Worm (Caenorhabditis elegans) whole organism, L3 larva: ENCODE measurements around the gene Y16B4A.2.

Experiments
- ZK546.5 ChIP-seq: sonication (generic microtip); optimal IDR thresholded peaks from 2 replicates; lab custom pipeline; 2017; ENCODE audit warnings: missing biosample characterization, missing genetic modification characterization
- aly-2 ChIP-seq: fragments of 150-350 bp; optimal IDR thresholded peaks from 2 replicates; lab custom pipeline; 2014; ENCODE audit warnings: missing biosample characterization, missing genetic modification characterization
- ceh-28 ChIP-seq: fragments of 150-350 bp; optimal IDR thresholded peaks from 2 replicates; lab custom pipeline; 2014; ENCODE audit warnings: missing biosample characterization, missing genetic modification reagents, missing genetic modification characterization
- ceh-9 ChIP-seq: sonication (generic microtip); optimal IDR thresholded peaks from 2 replicates; lab custom pipeline; 2018; ENCODE audit warnings: missing biosample characterization, missing genetic modification characterization
- egl-5 ChIP-seq: fragments of 150-350 bp; optimal IDR thresholded peaks from 2 replicates; lab custom pipeline; 2017; ENCODE audit warnings: missing biosample characterization, missing genetic modification reagents, missing genetic modification characterization, inconsistent platforms
- elt-1 ChIP-seq: fragments of 150-350 bp; optimal IDR thresholded peaks from 2 replicates; lab custom pipeline; 2014; ENCODE audit warnings: missing biosample characterization, missing genetic modification characterization
- elt-2 ChIP-seq: sonication (generic microtip); optimal IDR thresholded peaks from 2 replicates; lab custom pipeline; 2016; ENCODE audit warnings: missing genetic modification reagents, mild to moderate bottlenecking, missing genetic modification characterization, missing compliant biosample characterization
- elt-3 ChIP-seq, 3 experiments: fragments of 150-350 bp in 1 of 3; sonication (generic microtip) in 2 of 3; optimal IDR thresholded peaks; 2 replicates in 2 of 3; 4 replicates in 1 of 3; lab custom pipeline; 2014 to 2017; ENCODE audit warnings: missing biosample characterization in 3 of 3, missing genetic modification characterization in 3 of 3
- eor-1 ChIP-seq, 2 experiments: fragments of 150-350 bp; optimal IDR thresholded peaks; 2 replicates each; lab custom pipeline; 2014 to 2018; ENCODE audit warnings: missing biosample characterization in 2 of 2, missing genetic modification characterization in 2 of 2
- fkh-10 ChIP-seq: sonication (generic microtip); optimal IDR thresholded peaks from 2 replicates; lab custom pipeline; 2017; ENCODE audit warnings: missing biosample characterization, missing genetic modification reagents, missing genetic modification characterization
- fos-1 ChIP-seq: fragments of 150-350 bp; optimal IDR thresholded peaks from 2 replicates; lab custom pipeline; 2014; ENCODE audit warnings: missing biosample characterization, missing genetic modification characterization
- hmg-11 ChIP-seq: sonication (generic microtip); optimal IDR thresholded peaks from 2 replicates; lab custom pipeline; 2016; ENCODE audit warnings: missing genetic modification characterization, missing compliant biosample characterization
- jun-1 ChIP-seq: fragments of 150-350 bp; optimal IDR thresholded peaks from 2 replicates; lab custom pipeline; 2014; ENCODE audit warnings: missing biosample characterization, missing genetic modification reagents, missing genetic modification characterization
- mdl-1 ChIP-seq: fragments of 150-350 bp; optimal IDR thresholded peaks from 2 replicates; lab custom pipeline; 2014; ENCODE audit warnings: missing biosample characterization, missing genetic modification characterization
- mml-1 ChIP-seq: fragments of 150-350 bp; sonication (generic microtip); optimal IDR thresholded peaks from 3 replicates; lab custom pipeline; 2014; ENCODE audit warnings: missing biosample characterization, missing genetic modification characterization
- nfya-1 ChIP-seq: sonication (generic microtip); optimal IDR thresholded peaks from 2 replicates; lab custom pipeline; 2017; ENCODE audit warnings: missing genetic modification characterization, mild to moderate bottlenecking, missing compliant biosample characterization, antibody characterized with exemption, moderate library complexity; ENCODE audit not compliant: insufficient read depth
- nhr-11 ChIP-seq: fragments of 150-350 bp; optimal IDR thresholded peaks from 2 replicates; lab custom pipeline; 2014; ENCODE audit warnings: missing biosample characterization, missing genetic modification characterization
- nhr-12 ChIP-seq: fragments of 150-350 bp; optimal IDR thresholded peaks from 2 replicates; lab custom pipeline; 2014; ENCODE audit warnings: missing biosample characterization, missing genetic modification characterization
- nhr-23 ChIP-seq: fragments of 150-350 bp; optimal IDR thresholded peaks from 2 replicates; lab custom pipeline; 2014; ENCODE audit warnings: missing biosample characterization, missing genetic modification reagents, missing genetic modification characterization
- nhr-25 ChIP-seq: sonication (generic microtip); optimal IDR thresholded peaks from 2 replicates; lab custom pipeline; 2017; ENCODE audit warnings: missing biosample characterization, missing genetic modification characterization
- nhr-28 ChIP-seq: fragments of 150-350 bp; optimal IDR thresholded peaks from 2 replicates; lab custom pipeline; 2014; ENCODE audit warnings: missing biosample characterization, missing genetic modification characterization
- nhr-43 ChIP-seq: sonication (generic microtip); optimal IDR thresholded peaks from 2 replicates; lab custom pipeline; 2016; ENCODE audit warnings: mild to moderate bottlenecking, missing genetic modification characterization, missing compliant biosample characterization; ENCODE audit not compliant: poor library complexity, severe bottlenecking
- nhr-67 ChIP-seq: fragments of 150-350 bp; optimal IDR thresholded peaks from 2 replicates; lab custom pipeline; 2014; ENCODE audit warnings: missing biosample characterization, missing genetic modification characterization
- nhr-76 ChIP-seq: fragments of 150-350 bp; sonication (generic microtip); optimal IDR thresholded peaks from 5 replicates; lab custom pipeline; 2014; ENCODE audit warnings: missing biosample characterization, missing genetic modification characterization
- nhr-77 ChIP-seq: fragments of 150-350 bp; optimal IDR thresholded peaks from 2 replicates; lab custom pipeline; 2014; ENCODE audit warnings: missing biosample characterization, missing genetic modification characterization
- pha-4 ChIP-seq: fragments of 150-350 bp; optimal IDR thresholded peaks from 2 replicates; lab custom pipeline; 2014; ENCODE audit warnings: missing biosample characterization, missing genetic modification reagents, missing genetic modification characterization
- pqm-1 ChIP-seq: fragments of 150-350 bp; optimal IDR thresholded peaks from 2 replicates; lab custom pipeline; 2017; ENCODE audit warnings: missing biosample characterization, missing genetic modification characterization, inconsistent platforms
- skn-1 ChIP-seq: fragments of 150-350 bp; optimal IDR thresholded peaks from 2 replicates; lab custom pipeline; 2014; ENCODE audit warnings: missing biosample characterization, missing genetic modification characterization
- tbx-2 ChIP-seq: sonication (generic microtip); optimal IDR thresholded peaks from 2 replicates; lab custom pipeline; 2016; ENCODE audit warnings: mild to moderate bottlenecking, missing genetic modification characterization, missing compliant biosample characterization
- unc-39 ChIP-seq: sonication (generic microtip); optimal IDR thresholded peaks from 4 replicates; lab custom pipeline; 2017; ENCODE audit warnings: missing biosample characterization, missing genetic modification characterization
- unc-62 ChIP-seq: fragments of 150-350 bp; sonication (generic microtip); optimal IDR thresholded peaks from 4 replicates; lab custom pipeline; 2014; ENCODE audit warnings: missing biosample characterization, missing genetic modification reagents, missing genetic modification characterization
- ztf-11 ChIP-seq: fragments of 150-350 bp; optimal IDR thresholded peaks from 2 replicates; lab custom pipeline; 2014; ENCODE audit warnings: missing biosample characterization, missing genetic modification characterization
- ztf-4 ChIP-seq: fragments of 150-350 bp; optimal IDR thresholded peaks from 2 replicates; lab custom pipeline; 2014; ENCODE audit warnings: missing biosample characterization, missing genetic modification characterization

Y16B4A.2 gene

DNA sequence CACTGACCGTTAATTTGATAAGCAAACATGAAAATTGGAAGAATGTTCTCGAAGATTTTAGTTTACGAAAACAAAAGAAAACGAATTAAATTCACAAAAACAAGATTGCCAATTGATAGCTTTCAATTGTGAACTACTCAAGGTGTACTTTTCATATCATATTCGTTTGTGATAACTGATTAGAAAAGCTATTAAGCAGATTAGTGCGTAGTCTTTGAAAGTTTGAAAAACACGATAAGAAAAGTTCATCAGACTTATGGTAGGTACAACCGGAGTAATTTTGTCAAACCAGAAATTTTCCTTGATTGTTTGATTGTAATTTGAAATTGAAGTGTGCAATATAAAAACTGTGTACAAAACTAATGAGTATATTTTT, 15.9 kb upstream of the Y16B4A.2 start:
- TF ChIP-seq elt-1 (no peak), nhr-25 (tag; lab: Kevin White, UChicago) (peak; percentile 41), nhr-12 (tag; lab: Kevin White, UChicago) (no peak), tbx-2 (tag; lab: Kevin White, UChicago) (no peak), ztf-11 (tag; lab: Kevin White, UChicago) (no peak), pqm-1 (tag; lab: Kevin White, UChicago) (peak; percentile 36), elt-2 (tag; lab: Kevin White, UChicago) (peak; percentile 72)
- TF ChIP-seq, all 47 proteins: peak for 3

DNA sequence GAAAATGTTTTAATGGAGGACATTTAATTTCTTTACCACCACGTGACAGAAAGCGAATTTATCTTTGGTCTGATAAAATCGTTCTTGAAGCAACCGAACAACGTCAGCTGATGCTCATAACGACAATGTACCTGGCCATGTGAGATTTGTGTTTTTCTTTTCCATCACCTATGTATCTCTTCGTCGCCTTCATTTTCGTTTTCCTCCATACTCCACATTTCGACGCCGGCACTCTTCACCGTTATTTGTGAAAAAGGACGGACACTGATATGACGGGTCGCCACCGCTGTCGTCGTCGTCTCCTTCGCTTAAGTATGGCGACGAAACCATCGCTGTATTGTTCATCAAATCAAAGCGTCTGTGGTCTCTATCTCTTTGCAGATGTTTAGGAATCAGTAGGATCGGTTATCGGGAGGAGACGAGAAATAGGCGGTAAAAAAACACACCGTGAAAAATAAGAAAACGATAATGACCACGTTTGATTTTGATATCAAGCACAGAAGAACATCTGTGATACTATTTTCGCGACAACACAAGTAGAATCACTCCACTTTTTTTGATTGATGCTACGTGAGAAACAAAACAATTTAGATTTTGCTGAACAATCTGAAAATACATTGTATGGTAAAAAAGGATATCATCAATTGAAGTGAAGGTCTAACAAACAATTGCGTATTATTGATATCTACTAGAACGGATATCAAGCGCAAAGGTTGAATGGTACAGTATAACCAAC, 15.3 kb upstream of the Y16B4A.2 start:
- peak; percentile 15 for TF ChIP-seq nfya-1 (tag; lab: Kevin White, UChicago)
- TF ChIP-seq nhr-23 (tag; lab: Kevin White, UChicago): peak; percentile 23
- TF ChIP-seq mdl-1 (tag; lab: Kevin White, UChicago): peak; percentile 49
- peak; percentile 9 for TF ChIP-seq jun-1 (tag; lab: Kevin White, UChicago)
- no peak for TF ChIP-seq ceh-28
- TF ChIP-seq nhr-25 (tag; lab: Kevin White, UChicago): peak; percentile 66
- no peak for TF ChIP-seq nhr-67
- peak; percentile 59 for TF ChIP-seq nhr-43 (tag; lab: Kevin White, UChicago)
- no peak for TF ChIP-seq ztf-4 (tag; lab: Kevin White, UChicago)
- TF ChIP-seq elt-2 (tag; lab: Kevin White, UChicago): peak; percentile 58

- TF ChIP-seq ZK546.5 (tag; lab: Kevin White, UChicago): no peak
- TF ChIP-seq ceh-28: no peak
- TF ChIP-seq ceh-9: no peak
- peak; percentile 91 for TF ChIP-seq elt-2 (tag; lab: Kevin White, UChicago)
- no peak for TF ChIP-seq eor-1 (tag; optimal IDR thresholded peaks at IDR 0.05; lab: Kevin White, UChicago)
- peak; percentile 48 for TF ChIP-seq pqm-1 (tag; lab: Kevin White, UChicago)
- TF ChIP-seq fkh-10: no peak
- TF ChIP-seq aly-2 (tag; lab: Kevin White, UChicago): no peak
- no peak for TF ChIP-seq fos-1 (tag; lab: Kevin White, UChicago)
- no peak for TF ChIP-seq elt-3 (tag; optimal IDR thresholded peaks at IDR 0.05; lab: Kevin White, UChicago)
- no peak for TF ChIP-seq unc-62 (GFP tag; lab: Kevin White, UChicago)
- no peak for TF ChIP-seq nhr-77
- no peak for TF ChIP-seq nhr-76 (tag; lab: Kevin White, UChicago)
- TF ChIP-seq nhr-12 (tag; lab: Kevin White, UChicago): no peak
- TF ChIP-seq mdl-1 (tag; lab: Kevin White, UChicago): peak; percentile 40
- peak; percentile 23 for TF ChIP-seq jun-1 (tag; lab: Kevin White, UChicago)
- TF ChIP-seq ztf-11 (tag; lab: Kevin White, UChicago): no peak
- no peak for TF ChIP-seq unc-39 (tag; lab: Kevin White, UChicago)
- no peak for TF ChIP-seq pha-4 (tag; lab: Kevin White, UChicago)
- TF ChIP-seq nhr-25 (tag; lab: Kevin White, UChicago): no peak
- no peak for TF ChIP-seq skn-1 (tag; lab: Kevin White, UChicago)
- TF ChIP-seq hmg-11: no peak
- TF ChIP-seq, all 47 proteins: peak for 4
Observed at ce11 chrX:14783434-14784142, 11.9 kb upstream of the Y16B4A.2 start.

ce11 chrX:14780176-14780575, 8.5 kb upstream of the Y16B4A.2 start:
- TF ChIP-seq pha-4 (tag; lab: Kevin White, UChicago): no peak
- no peak for TF ChIP-seq unc-39 (tag; lab: Kevin White, UChicago)
- TF ChIP-seq skn-1 (tag; lab: Kevin White, UChicago): no peak
- TF ChIP-seq egl-5 (tag; lab: Kevin White, UChicago): no peak
- TF ChIP-seq nhr-28 (tag; lab: Kevin White, UChicago): no peak
- no peak for TF ChIP-seq nhr-25 (tag; lab: Kevin White, UChicago)
- peak; percentile 55 for TF ChIP-seq nhr-23 (tag; lab: Kevin White, UChicago)
- no peak for TF ChIP-seq mml-1 (tag; lab: Kevin White, UChicago)
- no peak for TF ChIP-seq fos-1 (tag; lab: Kevin White, UChicago)
- TF ChIP-seq nhr-11: no peak
- TF ChIP-seq nhr-43 (tag; lab: Kevin White, UChicago): peak; percentile 35
- TF ChIP-seq, all 47 proteins: peak for 2
